Fruit fly (Drosophila melanogaster) whole organism, embryonic: Measurements from ENCODE around the gene Arpc2.

Experiments used
- Aef1 ChIP-seq: fragments of 200-800 bp; sonication (Bioruptor generic); IDR thresholded peaks from 3 replicates; pipeline ENCODE4 v1.3.6; 2022; ENCODE audit warnings: missing biosample characterization, missing genetic modification characterization
- B-H2 ChIP-seq: fragments of 200-800 bp; sonication (Bioruptor generic); optimal IDR thresholded peaks from 2 replicates; lab custom pipeline; 2018; ENCODE audit warnings: missing biosample characterization, mild to moderate bottlenecking, missing genetic modification characterization
- BEAF-32 ChIP-seq: fragments of 200-800 bp; sonication (Bioruptor generic); optimal IDR thresholded peaks from 3 replicates; lab custom pipeline; 2017; ENCODE audit warnings: missing biosample characterization, missing genetic modification characterization, mild to moderate bottlenecking, moderate library complexity, missing genetic modification reagents
- Blimp-1 ChIP-seq: fragments of 200-800 bp; sonication (Bioruptor generic); optimal IDR thresholded peaks from 3 replicates; lab custom pipeline; 2018; ENCODE audit warnings: missing biosample characterization, missing genetic modification characterization, mild to moderate bottlenecking, moderate library complexity, missing genetic modification reagents
- CG10431 ChIP-seq: fragments of 200-800 bp; sonication (Bioruptor generic); optimal IDR thresholded peaks from 3 replicates; lab custom pipeline; 2018; ENCODE audit warnings: missing biosample characterization, mild to moderate bottlenecking, missing genetic modification characterization
- CG10565 ChIP-seq: fragments of 200-800 bp; sonication (Bioruptor generic); optimal IDR thresholded peaks from 3 replicates; lab custom pipeline; 2016; ENCODE audit warnings: missing biosample characterization, mild to moderate bottlenecking, missing genetic modification characterization
- CG12071 ChIP-seq: fragments of 200-800 bp; sonication (Bioruptor generic); optimal IDR thresholded peaks from 3 replicates; lab custom pipeline; 2018; ENCODE audit warnings: missing biosample characterization, mild to moderate bottlenecking, missing genetic modification characterization
- CG12236 ChIP-seq: fragments of 200-800 bp; sonication (Bioruptor generic); optimal IDR thresholded peaks from 2 replicates; lab custom pipeline; 2016; ENCODE audit warnings: missing biosample characterization, missing genetic modification characterization
- CG12744 ChIP-seq: fragments of 200-800 bp; sonication (Bioruptor generic); optimal IDR thresholded peaks from 2 replicates; lab custom pipeline; 2016; ENCODE audit warnings: missing biosample characterization, missing genetic modification characterization
- CG13775 ChIP-seq: fragments of 200-800 bp; sonication (Bioruptor generic); optimal IDR thresholded peaks from 3 replicates; lab custom pipeline; 2017; ENCODE audit warnings: missing biosample characterization, mild to moderate bottlenecking, missing genetic modification characterization
- CG1529 ChIP-seq: fragments of 200-800 bp; sonication (Bioruptor generic); optimal IDR thresholded peaks from 3 replicates; lab custom pipeline; 2018; ENCODE audit warnings: missing biosample characterization, missing genetic modification characterization
- CG15696 ChIP-seq: fragments of 200-800 bp; sonication (Bioruptor generic); optimal IDR thresholded peaks from 2 replicates; lab custom pipeline; 2019; ENCODE audit warnings: missing biosample characterization, mild to moderate bottlenecking, missing genetic modification characterization, moderate library complexity
- CG16779 ChIP-seq: fragments of 200-800 bp; sonication (Bioruptor generic); IDR thresholded peaks from 2 replicates; pipeline ENCODE4 v1.3.6; 2022; ENCODE audit warnings: missing biosample characterization, missing genetic modification characterization
- CG17385 ChIP-seq: fragments of 200-800 bp; sonication (Bioruptor generic); optimal IDR thresholded peaks from 3 replicates; lab custom pipeline; 2018; ENCODE audit warnings: missing biosample characterization, mild to moderate bottlenecking, missing genetic modification characterization
- CG2129 ChIP-seq: fragments of 200-800 bp; sonication (Bioruptor generic); IDR thresholded peaks from 2 replicates; pipeline ENCODE4 v1.3.6; 2022; ENCODE audit warnings: missing biosample characterization, missing genetic modification characterization; ENCODE audit not compliant: partially characterized antibody
- CG32772 ChIP-seq: fragments of 200-800 bp; sonication (Bioruptor generic); IDR thresholded peaks from 2 replicates; pipeline ENCODE4 v1.3.6; 2022; ENCODE audit warnings: missing biosample characterization, missing genetic modification characterization
- CG34376 ChIP-seq: fragments of 200-800 bp; sonication (Bioruptor generic); optimal IDR thresholded peaks from 2 replicates; lab custom pipeline; 2018; ENCODE audit warnings: missing biosample characterization, mild to moderate bottlenecking, missing genetic modification characterization
- CG43689 ChIP-seq: fragments of 200-800 bp; sonication (Bioruptor generic); IDR thresholded peaks from 2 replicates; pipeline ENCODE4 v1.3.6; 2022; ENCODE audit warnings: missing biosample characterization, missing genetic modification characterization
- CG4404 ChIP-seq: fragments of 200-800 bp; sonication (Bioruptor generic); IDR thresholded peaks from 2 replicates; pipeline ENCODE4 v1.3.6; 2022; ENCODE audit warnings: missing biosample characterization, missing genetic modification characterization
- CG7987 ChIP-seq: fragments of 200-800 bp; sonication (Bioruptor generic); optimal IDR thresholded peaks from 2 replicates; lab custom pipeline; 2018; ENCODE audit warnings: missing biosample characterization, mild to moderate bottlenecking, missing genetic modification characterization, moderate library complexity
- CG8089 ChIP-seq: fragments of 200-800 bp; sonication (Bioruptor generic); optimal IDR thresholded peaks from 3 replicates; lab custom pipeline; 2016; ENCODE audit warnings: missing biosample characterization, missing genetic modification characterization
- CG9609 ChIP-seq: fragments of 200-800 bp; sonication (Bioruptor generic); optimal IDR thresholded peaks from 3 replicates; lab custom pipeline; 2016; ENCODE audit warnings: missing biosample characterization, missing genetic modification characterization
- Dad ChIP-seq: fragments of 200-800 bp; sonication (Bioruptor generic); optimal IDR thresholded peaks from 3 replicates; lab custom pipeline; 2016; ENCODE audit warnings: missing biosample characterization, missing genetic modification characterization
- Drgx ChIP-seq: fragments of 200-800 bp; sonication (Bioruptor generic); IDR thresholded peaks from 2 replicates; pipeline ENCODE4 v1.3.6; 2022; ENCODE audit warnings: missing biosample characterization, missing genetic modification characterization
- Fer2 ChIP-seq: fragments of 200-800 bp; sonication (Bioruptor generic); optimal IDR thresholded peaks from 2 replicates; lab custom pipeline; 2018; ENCODE audit warnings: missing biosample characterization, mild to moderate bottlenecking, missing genetic modification characterization, moderate library complexity
- HLH54F ChIP-seq: fragments of 200-800 bp; sonication (Bioruptor generic); optimal IDR thresholded peaks from 3 replicates; lab custom pipeline; 2016; ENCODE audit warnings: missing biosample characterization, missing genetic modification characterization
- HLHmδ ChIP-seq: fragments of 200-800 bp; sonication (Bioruptor generic); optimal IDR thresholded peaks from 2 replicates; lab custom pipeline; 2018; ENCODE audit warnings: missing biosample characterization, mild to moderate bottlenecking, missing genetic modification characterization, moderate library complexity
- Hr51 ChIP-seq, 2 experiments: fragments of 200-800 bp; sonication (Bioruptor generic); optimal IDR thresholded peaks; 2 replicates in 1 of 2; 3 replicates in 1 of 2; lab custom pipeline; 2016 to 2018; ENCODE audit warnings: missing biosample characterization in 2 of 2, missing genetic modification characterization in 2 of 2, mild to moderate bottlenecking in 1 of 2, moderate library complexity in 1 of 2
- Hr78 ChIP-seq, 2 experiments: fragments of 200-800 bp in 1 of 2; fragments of >200 bp in 1 of 2; sonication (Bioruptor generic) in 1 of 2; optimal IDR thresholded peaks; 2 replicates each; lab custom pipeline; 2017 to 2019; ENCODE audit warnings: missing biosample characterization in 2 of 2, missing genetic modification characterization in 2 of 2, mild to moderate bottlenecking in 1 of 2, moderate library complexity in 1 of 2
- Myb ChIP-seq: fragments of 200-800 bp; sonication (Bioruptor generic); optimal IDR thresholded peaks from 2 replicates; lab custom pipeline; 2016; ENCODE audit warnings: missing biosample characterization, missing genetic modification characterization
- Nf-YB ChIP-seq: fragments of 200-800 bp; sonication (Bioruptor generic); optimal IDR thresholded peaks from 3 replicates; lab custom pipeline; 2019; ENCODE audit warnings: missing biosample characterization, mild to moderate bottlenecking, missing genetic modification characterization, moderate library complexity
- Rfx ChIP-seq: fragments of 200-800 bp; sonication (Bioruptor generic); IDR thresholded peaks from 2 replicates; pipeline ENCODE4 v1.3.6; 2022; ENCODE audit warnings: missing biosample characterization, missing genetic modification characterization
- Six4 ChIP-seq: fragments of 200-800 bp; sonication (Bioruptor generic); optimal IDR thresholded peaks from 2 replicates; lab custom pipeline; 2016; ENCODE audit warnings: missing biosample characterization, missing genetic modification characterization
- Spps ChIP-seq: fragments of 200-800 bp; sonication (Bioruptor generic); optimal IDR thresholded peaks from 2 replicates; lab custom pipeline; 2018; ENCODE audit warnings: missing biosample characterization, mild to moderate bottlenecking, missing genetic modification characterization
- al ChIP-seq: fragments of 200-800 bp; sonication (Bioruptor generic); IDR thresholded peaks from 2 replicates; pipeline ENCODE4 v1.3.6; 2022; ENCODE audit warnings: missing biosample characterization, missing genetic modification characterization
- bab2 ChIP-seq: fragments of 200-800 bp; sonication (Bioruptor generic); optimal IDR thresholded peaks from 2 replicates; lab custom pipeline; 2016; ENCODE audit warnings: missing biosample characterization, missing genetic modification characterization
- crp ChIP-seq, 2 experiments: fragments of 200-800 bp; sonication (Bioruptor generic); optimal IDR thresholded peaks; 2 replicates in 1 of 2; 3 replicates in 1 of 2; lab custom pipeline; 2017; ENCODE audit warnings: missing biosample characterization in 2 of 2, missing genetic modification characterization in 2 of 2, mild to moderate bottlenecking in 1 of 2, moderate library complexity in 1 of 2
- fu2 ChIP-seq: fragments of 200-800 bp; sonication (Bioruptor generic); optimal IDR thresholded peaks from 2 replicates; lab custom pipeline; 2016; ENCODE audit warnings: missing biosample characterization, missing genetic modification characterization
- ken ChIP-seq: fragments of 200-800 bp; sonication (Bioruptor generic); IDR thresholded peaks from 3 replicates; pipeline ENCODE4 v1.3.6; 2022; ENCODE audit warnings: missing biosample characterization, missing genetic modification characterization
- knrl ChIP-seq: fragments of 200-800 bp; sonication (Bioruptor generic); IDR thresholded peaks from 3 replicates; pipeline ENCODE4 v1.3.6; 2022; ENCODE audit warnings: missing biosample characterization, missing genetic modification characterization; ENCODE audit not compliant: partially characterized antibody
- luna ChIP-seq: fragments of 200-800 bp; sonication (Bioruptor generic); optimal IDR thresholded peaks from 2 replicates; lab custom pipeline; 2016; ENCODE audit warnings: missing biosample characterization, missing genetic modification characterization
- mld ChIP-seq: fragments of 200-800 bp; sonication (Bioruptor generic); IDR thresholded peaks from 3 replicates; pipeline ENCODE4 v1.3.6; 2022; ENCODE audit warnings: missing biosample characterization, missing genetic modification characterization; ENCODE audit not compliant: partially characterized antibody
- nau ChIP-seq: fragments of 200-800 bp; sonication (Bioruptor generic); optimal IDR thresholded peaks from 3 replicates; lab custom pipeline; 2017; ENCODE audit warnings: missing biosample characterization, mild to moderate bottlenecking, missing genetic modification characterization, missing genetic modification reagents
- pb ChIP-seq: fragments of 200-800 bp; sonication (Bioruptor generic); optimal IDR thresholded peaks from 3 replicates; lab custom pipeline; 2016; ENCODE audit warnings: missing biosample characterization, missing genetic modification characterization
- pnt ChIP-seq: fragments of 200-800 bp; sonication (Bioruptor generic); optimal IDR thresholded peaks from 3 replicates; lab custom pipeline; 2016; ENCODE audit warnings: missing biosample characterization, missing genetic modification characterization
- schlank ChIP-seq: fragments of 200-800 bp; sonication (Bioruptor generic); optimal IDR thresholded peaks from 2 replicates; lab custom pipeline; 2018; ENCODE audit warnings: missing biosample characterization, mild to moderate bottlenecking, missing genetic modification characterization
- sd ChIP-seq: fragments of 200-800 bp; sonication (Bioruptor generic); optimal IDR thresholded peaks from 3 replicates; lab custom pipeline; 2018; ENCODE audit warnings: missing biosample characterization, mild to moderate bottlenecking, missing genetic modification characterization, moderate library complexity
- seq ChIP-seq: fragments of 200-800 bp; sonication (Bioruptor generic); IDR thresholded peaks from 2 replicates; pipeline ENCODE4 v1.3.6; 2022; ENCODE audit warnings: missing biosample characterization, missing genetic modification characterization
- tgo ChIP-seq: fragments of 200-800 bp; sonication (Bioruptor generic); IDR thresholded peaks from 3 replicates; pipeline ENCODE4 v1.3.6; 2022; ENCODE audit warnings: missing biosample characterization, missing genetic modification characterization
- zen2 ChIP-seq: fragments of 200-800 bp; sonication (Bioruptor generic); IDR thresholded peaks from 3 replicates; pipeline ENCODE4 v1.3.6; 2022; ENCODE audit warnings: missing biosample characterization, missing genetic modification characterization; ENCODE audit not compliant: partially characterized antibody

Gene Arpc2

dm6 chr2L:20414750-20415211, 2.1 kb upstream of the Arpc2 start, which contains the start of gene CG10947 (continued):
- TF ChIP-seq mld (GFP tag; lab: Robert Waterston, UW) = no peak
- no peak for TF ChIP-seq HLHmδ (GFP tag; lab: Kevin White, UChicago)
- TF ChIP-seq crp (GFP tag; optimal IDR thresholded peaks at IDR 0.05; lab: Kevin White, UChicago) = peak in 1 of 2 experiments; percentile 21
- peak; percentile 66 for TF ChIP-seq seq
- TF ChIP-seq CG13775 (GFP tag; lab: Kevin White, UChicago) = peak; percentile 54
- TF ChIP-seq CG10565 (GFP tag; lab: Kevin White, UChicago) = no peak
- TF ChIP-seq CG8089 = peak; percentile 56
- peak; percentile 55 for TF ChIP-seq CG7987 (GFP tag; lab: Kevin White, UChicago)
- peak; percentile 53 for TF ChIP-seq luna (GFP tag; lab: Kevin White, UChicago)
- TF ChIP-seq Myb (GFP tag; lab: Kevin White, UChicago) = peak; percentile 99
- peak; percentile 57 for TF ChIP-seq tgo (GFP tag; lab: Robert Waterston, UW)
- no peak for TF ChIP-seq schlank (tag; lab: Kevin White, UChicago)
- peak; percentile 75 for TF ChIP-seq B-H2 (GFP tag; lab: Kevin White, UChicago)
- peak; percentile 53 for TF ChIP-seq CG12236 (GFP tag; lab: Kevin White, UChicago)
- peak; percentile 66 for TF ChIP-seq CG10431
- TF ChIP-seq HLH54F (GFP tag; lab: Kevin White, UChicago) = peak; percentile 59
- TF ChIP-seq CG34376 (GFP tag; lab: Kevin White, UChicago) = peak; percentile 7
- peak; percentile 53 for TF ChIP-seq CG9609
- peak; percentile 43 for TF ChIP-seq fu2
- peak; percentile 39 for TF ChIP-seq CG1529
- TF ChIP-seq CG15696 (tag; lab: Kevin White, UChicago) = no peak
- TF ChIP-seq Six4 (GFP tag; lab: Kevin White, UChicago) = peak; percentile 44
- no peak for TF ChIP-seq Hr78 (GFP tag; optimal IDR thresholded peaks at IDR 0.05; lab: Kevin White, UChicago)
- TF ChIP-seq Dad (GFP tag; lab: Kevin White, UChicago) = peak; percentile 83
- TF ChIP-seq Nf-YB (GFP tag; lab: Kevin White, UChicago) = peak; percentile 5
- peak; percentile 14 for TF ChIP-seq Blimp-1
- no peak for TF ChIP-seq CG43689 (GFP tag; lab: Robert Waterston, UW)
- TF ChIP-seq Spps (tag; lab: Kevin White, UChicago) = no peak
- no peak for TF ChIP-seq Aef1
- TF ChIP-seq CG12071 (GFP tag; lab: Kevin White, UChicago) = peak; percentile 15
- peak; percentile 39 to 48 for TF ChIP-seq Hr51 (GFP tag; optimal IDR thresholded peaks at IDR 0.05; lab: Kevin White, UChicago)
- 0 out of 3 replicates have a peak, but pooled peaks have one; percentile 27 for TF ChIP-seq zen2 (GFP tag; lab: Robert Waterston, UW)
- TF ChIP-seq Fer2 (tag; lab: Kevin White, UChicago) = peak; percentile 21
- TF ChIP-seq al (GFP tag; lab: Robert Waterston, UW) = no peak
- TF ChIP-seq nau (GFP tag; lab: Kevin White, UChicago) = peak; percentile 47
- TF ChIP-seq knrl = peak; percentile 57
- TF ChIP-seq CG4404 (GFP tag; lab: Robert Waterston, UW) = no peak
- peak; percentile 67 for TF ChIP-seq bab2 (GFP tag; lab: Kevin White, UChicago)
- TF ChIP-seq pnt = peak; percentile 19
- TF ChIP-seq Rfx = peak; percentile 90
- peak; percentile 65 for TF ChIP-seq CG17385 (GFP tag; lab: Kevin White, UChicago)
- TF ChIP-seq pb = peak; percentile 66
- no peak for TF ChIP-seq CG2129 (GFP tag; lab: Robert Waterston, UW)
- 0 out of 3 replicates have a peak, but pooled peaks have one; percentile 48 for TF ChIP-seq ken (GFP tag; lab: Robert Waterston, UW)
- peak; percentile 70 for TF ChIP-seq BEAF-32
- peak; percentile 60 for TF ChIP-seq CG12744 (GFP tag; lab: Kevin White, UChicago)
- no peak for TF ChIP-seq Drgx
- no peak for TF ChIP-seq CG16779 (GFP tag; lab: Robert Waterston, UW)
- TF ChIP-seq CG32772 (GFP tag; lab: Robert Waterston, UW) = peak; percentile 44; the same call in 1 of the 2 replicates
- TF ChIP-seq sd (tag; lab: Kevin White, UChicago) = peak; percentile 10
